Fruit fly (Drosophila melanogaster) whole organism, prepupa: ENCODE results near the gene fln.

Experiments used
- CG10631 ChIP-seq: fragments of 200-800 bp; sonication (Bioruptor generic); optimal IDR thresholded peaks from 2 replicates; lab custom pipeline; 2016; ENCODE audit warnings: missing biosample characterization, missing genetic modification characterization
- CG10669 ChIP-seq: fragments of 200-800 bp; sonication (Bioruptor generic); optimal IDR thresholded peaks from 3 replicates; lab custom pipeline; 2018; ENCODE audit warnings: missing biosample characterization, mild to moderate bottlenecking, missing genetic modification characterization, moderate library complexity
- CG11294 ChIP-seq: fragments of 200-800 bp; sonication (Bioruptor generic); IDR thresholded peaks from 2 replicates; pipeline ENCODE4 v1.3.6; 2022; ENCODE audit warnings: missing biosample characterization, missing genetic modification characterization
- CG15336 ChIP-seq: fragments of 200-800 bp; sonication (Bioruptor generic); IDR thresholded peaks from 2 replicates; pipeline ENCODE4 v1.3.6; 2022; ENCODE audit warnings: missing biosample characterization, missing genetic modification characterization
- CG3032 ChIP-seq: fragments of 200-800 bp; optimal IDR thresholded peaks from 2 replicates; lab custom pipeline; 2019; ENCODE audit warnings: missing biosample characterization, mild to moderate bottlenecking, missing genetic modification characterization, moderate library complexity
- CG31627 ChIP-seq: fragments of 200-800 bp; sonication (Bioruptor generic); optimal IDR thresholded peaks from 3 replicates; lab custom pipeline; 2016; ENCODE audit warnings: missing biosample characterization, missing genetic modification characterization
- CG32006 ChIP-seq: fragments of 200-800 bp; sonication (Bioruptor generic); optimal IDR thresholded peaks from 3 replicates; lab custom pipeline; 2017; ENCODE audit warnings: missing biosample characterization, mild to moderate bottlenecking, missing genetic modification characterization
- CG3919 ChIP-seq: fragments of 200-800 bp; sonication (Bioruptor generic); optimal IDR thresholded peaks from 3 replicates; lab custom pipeline; 2016; ENCODE audit warnings: missing biosample characterization, missing genetic modification characterization
- CG4318 ChIP-seq: fragments of 200-800 bp; sonication (Bioruptor generic); optimal IDR thresholded peaks from 3 replicates; lab custom pipeline; 2017; ENCODE audit warnings: missing biosample characterization, mild to moderate bottlenecking, missing genetic modification characterization
- CG6276 ChIP-seq: fragments of 200-800 bp; sonication (Bioruptor generic); optimal IDR thresholded peaks from 2 replicates; lab custom pipeline; 2017; ENCODE audit warnings: missing biosample characterization, mild to moderate bottlenecking, missing genetic modification characterization
- CG6808 ChIP-seq: fragments of 200-800 bp; sonication (Bioruptor generic); optimal IDR thresholded peaks from 3 replicates; lab custom pipeline; 2017; ENCODE audit warnings: missing biosample characterization, missing genetic modification characterization, mild to moderate bottlenecking, moderate library complexity, missing genetic modification reagents
- CG7368 ChIP-seq: fragments of 200-800 bp; sonication (Bioruptor generic); optimal IDR thresholded peaks from 3 replicates; lab custom pipeline; 2016; ENCODE audit warnings: missing biosample characterization, missing genetic modification characterization
- CG8119 ChIP-seq: fragments of 200-800 bp; sonication (Bioruptor generic); IDR thresholded peaks from 3 replicates; pipeline ENCODE4 v1.3.6; 2022; ENCODE audit warnings: missing biosample characterization, missing genetic modification characterization
- CG8319 ChIP-seq: fragments of 200-800 bp; sonication (Bioruptor generic); optimal IDR thresholded peaks from 3 replicates; lab custom pipeline; 2016; ENCODE audit warnings: missing biosample characterization, missing genetic modification characterization
- CG8632 ChIP-seq: fragments of 200-800 bp; sonication (Bioruptor generic); optimal IDR thresholded peaks from 3 replicates; lab custom pipeline; 2016; ENCODE audit warnings: missing biosample characterization, missing genetic modification characterization
- CG9139 ChIP-seq: fragments of 200-800 bp; sonication (Bioruptor generic); optimal IDR thresholded peaks from 3 replicates; lab custom pipeline; 2017; ENCODE audit warnings: missing biosample characterization, mild to moderate bottlenecking, missing genetic modification characterization
- Eip75B ChIP-seq: fragments of 200-800 bp; sonication (Bioruptor generic); optimal IDR thresholded peaks from 3 replicates; lab custom pipeline; 2016; ENCODE audit warnings: missing biosample characterization, missing genetic modification characterization
- Eip78C ChIP-seq: fragments of 200-800 bp; sonication (Bioruptor generic); peaks from one replicate; lab custom pipeline; 2016; ENCODE audit warnings: missing biosample characterization, missing genetic modification characterization
- Gug ChIP-seq: fragments of 200-800 bp; sonication (Bioruptor generic); IDR thresholded peaks from 2 replicates; pipeline ENCODE4 v1.3.6; 2022; ENCODE audit warnings: missing biosample characterization, missing genetic modification characterization
- Hr38 ChIP-seq: sonication (Bioruptor generic); optimal IDR thresholded peaks from 2 replicates; lab custom pipeline; 2016; ENCODE audit warnings: missing biosample characterization, missing genetic modification characterization
- Hr39 ChIP-seq: fragments of 200-800 bp; sonication (Bioruptor generic); optimal IDR thresholded peaks from 2 replicates; lab custom pipeline; 2016; ENCODE audit warnings: missing biosample characterization, missing genetic modification characterization
- Lpt ChIP-seq: fragments of 200-800 bp; sonication (Bioruptor generic); optimal IDR thresholded peaks from 3 replicates; lab custom pipeline; 2016; ENCODE audit warnings: missing biosample characterization, missing genetic modification characterization
- Smox ChIP-seq: fragments of 200-800 bp; sonication (Bioruptor generic); optimal IDR thresholded peaks from 3 replicates; lab custom pipeline; 2016; ENCODE audit warnings: missing biosample characterization, missing genetic modification characterization
- Sox14 ChIP-seq: fragments of 200-800 bp; sonication (Bioruptor generic); optimal IDR thresholded peaks from 3 replicates; lab custom pipeline; 2016; ENCODE audit warnings: missing biosample characterization, missing genetic modification characterization
- Sox15 ChIP-seq: fragments of 200-800 bp; sonication (Bioruptor generic); optimal IDR thresholded peaks from 3 replicates; lab custom pipeline; 2016; ENCODE audit warnings: missing biosample characterization, missing genetic modification characterization
- achi ChIP-seq: fragments of 200-800 bp; sonication (Bioruptor generic); optimal IDR thresholded peaks from 3 replicates; lab custom pipeline; 2016; ENCODE audit warnings: missing biosample characterization, missing genetic modification characterization
- dac ChIP-seq: fragments of 200-800 bp; sonication (Bioruptor generic); optimal IDR thresholded peaks from 2 replicates; lab custom pipeline; 2017; ENCODE audit warnings: missing biosample characterization, mild to moderate bottlenecking, missing genetic modification characterization
- dsx ChIP-seq: fragments of 200-800 bp; optimal IDR thresholded peaks from 3 replicates; lab custom pipeline; 2019; ENCODE audit warnings: missing biosample characterization, mild to moderate bottlenecking, missing genetic modification characterization, moderate library complexity; ENCODE audit not compliant: poor library complexity, severe bottlenecking
- eg ChIP-seq: fragments of 200-800 bp; sonication (Bioruptor generic); IDR thresholded peaks from 3 replicates; pipeline ENCODE4 v1.3.6; 2022; ENCODE audit warnings: missing biosample characterization, missing genetic modification characterization
- esn ChIP-seq: fragments of 200-800 bp; sonication (Bioruptor generic); optimal IDR thresholded peaks from 2 replicates; lab custom pipeline; 2016; ENCODE audit warnings: missing biosample characterization, mild to moderate bottlenecking, missing genetic modification characterization, moderate library complexity
- fd59A ChIP-seq: fragments of 200-800 bp; sonication (Bioruptor generic); optimal IDR thresholded peaks from 2 replicates; lab custom pipeline; 2017; ENCODE audit warnings: missing biosample characterization, mild to moderate bottlenecking, missing genetic modification characterization, missing genetic modification reagents
- fkh ChIP-seq: fragments of 200-800 bp; sonication (Bioruptor generic); optimal IDR thresholded peaks from 3 replicates; lab custom pipeline; 2017; ENCODE audit warnings: missing biosample characterization, mild to moderate bottlenecking, missing genetic modification characterization, moderate library complexity
- lz ChIP-seq: fragments of 200-800 bp; sonication (Bioruptor generic); optimal IDR thresholded peaks from 3 replicates; lab custom pipeline; 2016; ENCODE audit warnings: missing biosample characterization, missing genetic modification characterization
- net ChIP-seq: fragments of 200-800 bp; sonication (Bioruptor generic); optimal IDR thresholded peaks from 3 replicates; lab custom pipeline; 2016; ENCODE audit warnings: missing biosample characterization, missing genetic modification characterization
- svp ChIP-seq: fragments of 200-800 bp; sonication (Bioruptor generic); peaks from one replicate; lab custom pipeline; 2016; ENCODE audit warnings: missing biosample characterization, missing genetic modification characterization
- topi ChIP-seq: fragments of 200-800 bp; sonication (Bioruptor generic); optimal IDR thresholded peaks from 3 replicates; lab custom pipeline; 2016; ENCODE audit warnings: missing biosample characterization, missing genetic modification characterization
- vri ChIP-seq: fragments of 200-800 bp; sonication (Bioruptor generic); optimal IDR thresholded peaks from 3 replicates; lab custom pipeline; 2016; ENCODE audit warnings: missing biosample characterization, mild to moderate bottlenecking, missing genetic modification characterization

Gene fln

dm6 chr3L:20002482-20003234 is 11.6 kb upstream of the fln start, which contains the start of gene CG7668 (continued):
- TF ChIP-seq CG8632 (GFP tag; lab: Kevin White, UChicago) (peak; percentile 90), CG15336 (GFP tag; lab: Robert Waterston, UW) (peak; percentile 92), esn (GFP tag; lab: Kevin White, UChicago) (peak; percentile 96), achi (GFP tag; lab: Kevin White, UChicago) (peak; percentile 89), vri (peak; percentile 86), Eip75B (GFP tag; lab: Kevin White, UChicago) (peak; percentile 92), net (GFP tag; lab: Kevin White, UChicago) (peak; percentile 92), Hr38 (GFP tag; lab: Kevin White, UChicago) (no peak), CG4318 (peak; percentile 68), Lpt (GFP tag; lab: Kevin White, UChicago) (peak; percentile 84), CG11294 (GFP tag; lab: Robert Waterston, UW) (no peak; the same call in 1 of the 2 replicates), dsx (peak; percentile 91), Sox14 (GFP tag; lab: Kevin White, UChicago) (peak; percentile 92), CG8319 (GFP tag; lab: Kevin White, UChicago) (peak; percentile 82), lz (GFP tag; lab: Kevin White, UChicago) (peak; percentile 93), CG10631 (GFP tag; lab: Kevin White, UChicago) (peak; percentile 89), fkh (GFP tag; lab: Kevin White, UChicago) (peak; percentile 55), CG10669 (peak; percentile 87), CG7368 (GFP tag; lab: Kevin White, UChicago) (peak; percentile 84), CG3919 (GFP tag; lab: Kevin White, UChicago) (peak; percentile 93), CG31627 (GFP tag; lab: Kevin White, UChicago) (peak; percentile 94), CG8119 (GFP tag; lab: Robert Waterston, UW) (peak; percentile 92), CG9139 (GFP tag; lab: Kevin White, UChicago) (peak; percentile 83), CG32006 (GFP tag; lab: Kevin White, UChicago) (no peak), topi (GFP tag; lab: Kevin White, UChicago) (peak; percentile 93), fd59A (GFP tag; lab: Kevin White, UChicago) (peak; percentile 79), Gug (GFP tag; lab: Robert Waterston, UW) (peak; percentile 84), CG3032 (tag; lab: Kevin White, UChicago) (peak; percentile 92), CG6276 (GFP tag; lab: Kevin White, UChicago) (peak; percentile 90), dac (GFP tag; lab: Kevin White, UChicago) (peak; percentile 57), Hr39 (GFP tag; lab: Kevin White, UChicago) (peak; percentile 92), eg (GFP tag; lab: Robert Waterston, UW) (no peak; the same call in 2 of the 3 replicates), Sox15 (GFP tag; lab: Kevin White, UChicago) (peak; percentile 87), svp (GFP tag; lab: Kevin White, UChicago) (no peak), Smox (GFP tag; lab: Kevin White, UChicago) (peak; percentile 92)

- TF ChIP-seq Eip78C (GFP tag; lab: Kevin White, UChicago) (peak; percentile 26), CG6808 (GFP tag; lab: Kevin White, UChicago) (no peak)
Measured at dm6 chr3L:20000878-20001640, 10.0 kb upstream of the fln start.
